Fruit fly (Drosophila melanogaster) whole organism, adult: ENCODE results near the gene CG46399.

ENCODE experiments used
- CG11617 ChIP-seq: fragments of 200-800 bp; sonication (Bioruptor generic); optimal IDR thresholded peaks from 2 replicates; lab custom pipeline; 2017; ENCODE audit warnings: mild to moderate bottlenecking, missing biosample characterization, missing genetic modification reagents, missing genetic modification characterization
- CG12768 ChIP-seq: fragments of 200-800 bp; sonication (Bioruptor generic); optimal IDR thresholded peaks from 2 replicates; lab custom pipeline; 2017; ENCODE audit warnings: missing biosample characterization, missing genetic modification characterization, mild to moderate bottlenecking, moderate library complexity, missing genetic modification reagents
- CG14711 ChIP-seq: fragments of 200-800 bp; sonication (Bioruptor generic); optimal IDR thresholded peaks from 2 replicates; lab custom pipeline; 2018; ENCODE audit warnings: missing biosample characterization, mild to moderate bottlenecking, missing genetic modification characterization, moderate library complexity
- CG1620 ChIP-seq: fragments of 200-800 bp; sonication (Bioruptor generic); optimal IDR thresholded peaks from 2 replicates; lab custom pipeline; 2016; ENCODE audit warnings: missing biosample characterization, missing genetic modification characterization
- CG33017 ChIP-seq: fragments of 200-800 bp; sonication (Bioruptor generic); optimal IDR thresholded peaks from 2 replicates; lab custom pipeline; 2018; ENCODE audit warnings: missing biosample characterization, mild to moderate bottlenecking, missing genetic modification characterization, moderate library complexity
- CG5204 ChIP-seq: fragments of 200-800 bp; sonication (Bioruptor generic); optimal IDR thresholded peaks from 2 replicates; lab custom pipeline; 2016; ENCODE audit warnings: missing biosample characterization, missing genetic modification characterization
- CG7045 ChIP-seq: fragments of 200-800 bp; sonication (Bioruptor generic); optimal IDR thresholded peaks from 2 replicates; lab custom pipeline; 2017; ENCODE audit warnings: missing biosample characterization, mild to moderate bottlenecking, missing genetic modification characterization
- CG7101 ChIP-seq: fragments of 200-800 bp; sonication (Bioruptor generic); optimal IDR thresholded peaks from 2 replicates; lab custom pipeline; 2018; ENCODE audit warnings: missing biosample characterization, mild to moderate bottlenecking, missing genetic modification characterization, moderate library complexity
- Clk ChIP-seq: fragments of 200-800 bp; sonication (Bioruptor generic); optimal IDR thresholded peaks from 2 replicates; lab custom pipeline; 2017; ENCODE audit warnings: missing biosample characterization, missing genetic modification characterization
- Crg-1 ChIP-seq: fragments of 200-800 bp; sonication (Bioruptor generic); optimal IDR thresholded peaks from 2 replicates; lab custom pipeline; 2016; ENCODE audit warnings: missing biosample characterization, missing genetic modification characterization
- Hr96 ChIP-seq: fragments of 200-800 bp; sonication (Bioruptor generic); optimal IDR thresholded peaks from 2 replicates; lab custom pipeline; 2016; ENCODE audit warnings: missing biosample characterization, missing genetic modification characterization
- Mnt ChIP-seq: fragments of 200-800 bp; sonication (Bioruptor generic); optimal IDR thresholded peaks from 2 replicates; lab custom pipeline; 2016; ENCODE audit warnings: missing biosample characterization, mild to moderate bottlenecking, missing genetic modification characterization
- bab1 ChIP-seq: fragments of 200-800 bp; sonication (Bioruptor generic); optimal IDR thresholded peaks from 3 replicates; lab custom pipeline; 2019; ENCODE audit warnings: missing biosample characterization, mild to moderate bottlenecking, missing genetic modification characterization, moderate library complexity
- cic ChIP-seq: fragments of 200-800 bp; sonication (Bioruptor generic); optimal IDR thresholded peaks from 2 replicates; lab custom pipeline; 2017; ENCODE audit warnings: missing biosample characterization, mild to moderate bottlenecking, missing genetic modification characterization, moderate library complexity
- cnc ChIP-seq, 2 experiments: fragments of >200 bp; optimal IDR thresholded peaks; 2 replicates each; lab custom pipeline; 2017
- kay ChIP-seq: fragments of 200-800 bp; sonication (Bioruptor generic); peaks from one replicate; lab custom pipeline; 2016; ENCODE audit warnings: missing biosample characterization, missing genetic modification characterization, borderline replicate concordance
- ovo ChIP-seq: fragments of 200-800 bp; sonication (Bioruptor generic); optimal IDR thresholded peaks from 2 replicates; lab custom pipeline; 2016; ENCODE audit warnings: missing biosample characterization, missing genetic modification characterization
- pad ChIP-seq: fragments of 200-800 bp; sonication (Bioruptor generic); optimal IDR thresholded peaks from 3 replicates; lab custom pipeline; 2017; ENCODE audit warnings: missing biosample characterization, missing genetic modification characterization, mild to moderate bottlenecking, moderate library complexity, missing genetic modification reagents
- tj ChIP-seq: fragments of 200-800 bp; sonication (Bioruptor generic); optimal IDR thresholded peaks from 3 replicates; lab custom pipeline; 2017; ENCODE audit warnings: missing biosample characterization, mild to moderate bottlenecking, missing genetic modification characterization, moderate library complexity
- toe ChIP-seq: fragments of 200-800 bp; sonication (Bioruptor generic); optimal IDR thresholded peaks from 2 replicates; lab custom pipeline; 2016; ENCODE audit warnings: missing biosample characterization, missing genetic modification characterization

CG46399 gene

dm6 chrX:14858951-14859350, at the start of gene CG46399:
Gene CG46399, plus strand, starts transcription at chrX:14859251.
- TF ChIP-seq ovo (GFP tag; lab: Kevin White, UChicago), result no peak
- no peak for TF ChIP-seq CG7045 (GFP tag; lab: Kevin White, UChicago)
- TF ChIP-seq cic, result no peak
- no peak for TF ChIP-seq CG12768 (GFP tag; lab: Kevin White, UChicago)
- TF ChIP-seq cnc (optimal IDR thresholded peaks at IDR 0.05; lab: Kevin White, UChicago), result no peak
- TF ChIP-seq Hr96, result no peak
- TF ChIP-seq Crg-1 (GFP tag; lab: Kevin White, UChicago), result no peak
- no peak for TF ChIP-seq Clk (GFP tag; lab: Kevin White, UChicago)
- TF ChIP-seq bab1 (GFP tag; lab: Kevin White, UChicago), result no peak
- TF ChIP-seq toe (GFP tag; lab: Kevin White, UChicago), result no peak
- no peak for TF ChIP-seq tj (GFP tag; lab: Kevin White, UChicago)
- no peak for TF ChIP-seq CG14711 (tag; lab: Kevin White, UChicago)
- TF ChIP-seq kay (GFP tag; lab: Kevin White, UChicago), result no peak
- no peak for TF ChIP-seq pad (GFP tag; lab: Kevin White, UChicago)

DNA sequence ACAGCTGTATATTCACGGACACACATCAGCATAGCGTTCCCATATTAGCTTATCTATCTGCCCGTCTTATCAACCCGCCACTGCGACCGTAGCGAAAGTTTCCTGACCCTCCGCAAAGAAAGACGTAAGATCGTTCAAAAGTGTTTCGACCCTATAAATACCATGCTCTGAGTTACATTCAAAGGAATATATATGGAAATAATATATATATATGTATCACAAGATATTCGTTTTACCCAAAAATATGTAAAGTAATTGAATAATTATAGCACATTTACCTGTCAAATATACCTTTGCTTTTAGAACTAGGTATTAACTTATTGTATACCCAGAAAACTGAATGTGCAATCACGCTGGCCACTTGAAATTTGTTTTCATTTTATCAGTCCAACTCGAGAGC, 48.6 kb upstream of the CG46399 start:
- TF ChIP-seq Hr96 (no peak), CG5204 (GFP tag; lab: Kevin White, UChicago) (no peak), Crg-1 (GFP tag; lab: Kevin White, UChicago) (no peak), cnc (optimal IDR thresholded peaks at IDR 0.05; lab: Kevin White, UChicago) (no peak), cic (no peak), kay (GFP tag; lab: Kevin White, UChicago) (no peak), CG7101 (peak; percentile 33), CG33017 (peak; percentile 38), CG12768 (GFP tag; lab: Kevin White, UChicago) (no peak), ovo (GFP tag; lab: Kevin White, UChicago) (no peak), CG1620 (GFP tag; lab: Kevin White, UChicago) (no peak), CG14711 (tag; lab: Kevin White, UChicago) (peak; percentile 50), CG11617 (GFP tag; lab: Kevin White, UChicago) (no peak), pad (GFP tag; lab: Kevin White, UChicago) (no peak), Clk (GFP tag; lab: Kevin White, UChicago) (no peak)

DNA sequence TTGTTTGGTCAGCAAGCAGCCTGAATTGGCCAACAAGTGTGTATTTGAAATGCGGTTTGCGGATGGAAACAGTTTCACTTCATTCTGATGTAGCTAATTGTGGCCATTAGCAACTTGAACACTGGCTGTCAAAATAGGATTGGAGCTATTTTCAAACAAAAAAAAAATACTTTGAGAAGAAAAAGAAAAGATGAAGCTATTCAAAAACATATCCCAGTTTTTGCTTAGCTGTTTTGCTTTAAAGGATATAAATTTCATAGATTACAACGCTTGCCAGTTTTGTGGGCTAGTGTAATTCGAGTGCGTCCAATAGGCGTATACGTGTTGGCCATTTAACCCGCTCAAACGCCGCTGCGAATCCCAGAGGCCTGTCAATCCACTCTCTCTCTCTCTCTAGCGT, 46.8 kb upstream of the CG46399 start:
- TF ChIP-seq tj (GFP tag; lab: Kevin White, UChicago), result no peak
- TF ChIP-seq ovo (GFP tag; lab: Kevin White, UChicago), result no peak
- no peak for TF ChIP-seq kay (GFP tag; lab: Kevin White, UChicago)
- no peak for TF ChIP-seq cic
- TF ChIP-seq toe (GFP tag; lab: Kevin White, UChicago), result no peak
- TF ChIP-seq bab1 (GFP tag; lab: Kevin White, UChicago), result no peak

DNA sequence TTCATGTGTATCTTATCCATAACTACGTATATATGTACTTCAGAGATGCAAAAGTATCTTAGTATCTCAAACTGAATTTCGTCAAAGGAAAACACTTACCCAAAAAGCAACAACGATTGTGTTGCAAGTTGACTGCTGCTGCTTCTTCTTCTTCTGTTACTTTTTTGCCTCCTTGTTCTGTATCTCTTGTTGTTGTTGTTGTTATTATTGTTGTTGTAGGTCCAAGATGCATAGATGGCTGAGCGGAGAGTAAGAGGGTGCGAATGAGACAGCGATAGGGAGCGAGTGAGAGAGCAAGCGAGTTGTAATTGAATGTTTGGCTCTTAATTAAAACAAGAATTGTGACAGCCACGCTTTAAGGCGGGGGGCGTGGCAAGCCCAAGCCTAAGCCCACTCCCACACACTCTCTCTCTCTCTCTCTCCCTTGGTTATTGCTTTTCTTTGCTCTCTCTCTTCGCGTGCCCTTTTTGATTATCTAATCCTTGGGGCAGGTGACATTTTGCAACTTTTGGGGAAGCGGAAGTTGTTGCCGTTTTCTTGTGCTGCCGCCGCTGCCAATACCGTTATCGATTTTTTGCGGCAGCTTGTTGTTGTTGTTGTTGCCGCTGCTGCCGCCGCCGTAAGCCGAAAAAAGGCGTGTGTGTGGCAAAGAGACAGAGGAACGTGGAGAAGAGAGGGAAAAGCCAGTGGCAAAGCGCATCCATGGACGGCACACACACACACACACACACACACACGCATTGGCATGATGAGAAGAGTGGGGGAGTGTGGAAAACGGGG, 34.2 kb upstream of the CG46399 start:
- TF ChIP-seq CG14711 (tag; lab: Kevin White, UChicago) (no peak), ovo (GFP tag; lab: Kevin White, UChicago) (no peak), Mnt (no peak), cic (no peak), CG11617 (GFP tag; lab: Kevin White, UChicago) (no peak), Hr96 (no peak)

DNA sequence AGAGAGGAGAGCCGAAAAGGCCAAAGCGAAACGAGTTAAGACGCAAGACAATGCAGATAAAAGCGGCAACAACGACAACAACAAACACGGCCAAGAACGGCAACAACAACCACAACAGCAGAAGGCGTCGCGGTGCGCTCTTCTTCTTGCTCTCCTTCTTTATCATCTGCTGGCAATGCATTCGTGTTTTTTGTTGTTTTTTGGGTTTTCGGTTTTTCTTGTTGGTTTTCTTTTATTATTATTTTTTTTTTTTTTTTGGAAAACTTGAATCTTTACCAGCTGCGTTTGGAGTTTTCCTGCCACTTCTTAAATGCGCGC, 33.6 kb upstream of the CG46399 start:
- TF ChIP-seq bab1 (GFP tag; lab: Kevin White, UChicago) (no peak), tj (GFP tag; lab: Kevin White, UChicago) (no peak), CG12768 (GFP tag; lab: Kevin White, UChicago) (no peak), Crg-1 (GFP tag; lab: Kevin White, UChicago) (no peak), toe (GFP tag; lab: Kevin White, UChicago) (no peak), CG11617 (GFP tag; lab: Kevin White, UChicago) (no peak), cic (no peak), pad (GFP tag; lab: Kevin White, UChicago) (no peak), CG1620 (GFP tag; lab: Kevin White, UChicago) (no peak), CG14711 (tag; lab: Kevin White, UChicago) (no peak), Mnt (no peak), cnc (optimal IDR thresholded peaks at IDR 0.05; lab: Kevin White, UChicago) (no peak), ovo (GFP tag; lab: Kevin White, UChicago) (no peak), Hr96 (no peak), CG7101 (no peak), Clk (GFP tag; lab: Kevin White, UChicago) (no peak), CG33017 (no peak), CG5204 (GFP tag; lab: Kevin White, UChicago) (no peak)

DNA sequence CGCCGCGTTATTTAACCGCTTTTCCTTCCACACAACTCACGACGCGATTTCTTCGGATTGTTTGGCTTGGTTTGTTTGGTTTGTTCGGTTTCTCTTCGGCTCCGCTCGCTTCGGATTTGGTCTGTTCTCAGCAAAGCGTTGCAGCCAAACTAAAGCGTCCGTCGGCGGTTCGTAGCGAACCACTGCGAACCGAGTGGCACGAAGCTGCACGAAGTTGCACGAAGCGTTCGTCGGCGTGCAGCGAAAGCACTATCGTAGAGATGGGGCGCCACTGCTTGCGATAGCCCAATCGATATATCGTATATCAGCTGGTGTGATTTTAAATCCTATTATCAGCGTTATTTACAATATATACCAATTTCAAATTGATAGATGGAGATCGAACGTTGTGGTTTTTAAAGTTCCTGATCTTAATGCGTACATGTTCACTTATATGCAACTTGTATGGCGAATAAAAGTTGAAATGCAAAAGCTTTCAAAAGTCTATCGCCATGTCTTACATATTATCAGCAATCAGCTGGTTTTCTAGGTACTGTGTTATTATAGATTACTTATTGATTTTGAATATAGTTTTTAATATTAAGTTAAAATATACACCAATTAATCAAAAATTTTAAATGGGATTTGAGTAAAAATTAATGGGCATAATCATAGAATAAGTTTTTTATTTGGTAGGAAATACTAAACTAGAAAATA, 33.0 kb upstream of the CG46399 start, which contains the start of gene rut:
rut (minus strand) TSS at position 152 of the 696 bp plus-strand sequence.
- TF ChIP-seq Clk (GFP tag; lab: Kevin White, UChicago), result no peak
- TF ChIP-seq tj (GFP tag; lab: Kevin White, UChicago), result peak; percentile 39
- peak; percentile 42 for TF ChIP-seq CG1620 (GFP tag; lab: Kevin White, UChicago)
- TF ChIP-seq pad (GFP tag; lab: Kevin White, UChicago), result peak; percentile 16
- no peak for TF ChIP-seq Crg-1 (GFP tag; lab: Kevin White, UChicago)
- no peak for TF ChIP-seq cnc (optimal IDR thresholded peaks at IDR 0.05; lab: Kevin White, UChicago)
- TF ChIP-seq ovo (GFP tag; lab: Kevin White, UChicago), result peak; percentile 0
- peak; percentile 24 for TF ChIP-seq cic
